Fruit fly (Drosophila melanogaster): ENCODE data around the gene CG43163.

CG43163 gene

dm6 chr3L:8543866-8544265, 36.9 kb upstream of the CG43163 start:
- TF ChIP-seq sage (GFP tag; optimal IDR thresholded peaks at IDR 0.05) (no peak), ey (GFP tag; optimal IDR thresholded peaks at IDR 0.05) (peak; percentile 1)

DNA sequence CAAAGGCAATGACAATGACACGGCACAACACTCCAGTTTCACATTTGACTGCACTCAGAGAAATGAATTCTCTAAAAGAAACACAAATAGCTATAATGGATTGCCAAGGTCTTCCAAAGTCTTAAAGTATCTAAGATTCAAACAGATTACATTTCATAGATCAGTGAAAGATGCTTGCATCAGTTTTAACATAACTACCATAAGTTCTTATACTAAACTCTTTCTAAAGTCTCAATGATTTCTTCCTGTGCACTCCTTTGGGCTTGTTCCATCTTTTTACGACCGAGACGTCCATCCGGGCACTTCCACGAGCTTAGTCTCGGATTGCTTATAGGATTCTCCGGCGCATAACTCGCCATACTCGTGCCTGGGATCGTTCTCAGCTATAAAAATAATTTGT, 35.3 kb upstream of the CG43163 start:
- no peak for TF ChIP-seq Hr78 (GFP tag; optimal IDR thresholded peaks at IDR 0.05)
- TF ChIP-seq Abd-B (GFP tag; optimal IDR thresholded peaks at IDR 0.05) = no peak
- no peak for TF ChIP-seq Rel (GFP tag; optimal IDR thresholded peaks at IDR 0.05)
- no peak for TF ChIP-seq Rel (tag; optimal IDR thresholded peaks at IDR 0.05)
- TF ChIP-seq dmrt93B (GFP tag; optimal IDR thresholded peaks at IDR 0.05) = no peak
- TF ChIP-seq rgr (GFP tag; optimal IDR thresholded peaks at IDR 0.05) = no peak
- TF ChIP-seq CrebA (GFP tag; optimal IDR thresholded peaks at IDR 0.05; ENCODE audit: borderline replicate concordance) = no peak
- no peak for TF ChIP-seq psq (GFP tag; optimal IDR thresholded peaks at IDR 0.05)
- no peak for TF ChIP-seq woc (GFP tag; optimal IDR thresholded peaks at IDR 0.05)
- TF ChIP-seq jim (GFP tag; optimal IDR thresholded peaks at IDR 0.05) = no peak
- no peak for TF ChIP-seq ey (GFP tag; optimal IDR thresholded peaks at IDR 0.05)
- no peak for TF ChIP-seq sv (GFP tag; optimal IDR thresholded peaks at IDR 0.05)
- TF ChIP-seq br (GFP tag; optimal IDR thresholded peaks at IDR 0.05) = no peak
- no peak for TF ChIP-seq brk (GFP tag; optimal IDR thresholded peaks at IDR 0.05)
- TF ChIP-seq CG9705 (GFP tag; optimal IDR thresholded peaks at IDR 0.05) = no peak
- TF ChIP-seq h (GFP tag; optimal IDR thresholded peaks at IDR 0.05) = no peak
- no peak for TF ChIP-seq sage (GFP tag; optimal IDR thresholded peaks at IDR 0.05)
- TF ChIP-seq foxo (GFP tag; optimal IDR thresholded peaks at IDR 0.05) = no peak
- no peak for TF ChIP-seq Dif (GFP tag; optimal IDR thresholded peaks at IDR 0.05; ENCODE audit: partially characterized antibody)
- TF ChIP-seq Myc (optimal IDR thresholded peaks at IDR 0.05) = no peak
- no peak for TF ChIP-seq CG32264 (GFP tag; optimal IDR thresholded peaks at IDR 0.05)

DNA sequence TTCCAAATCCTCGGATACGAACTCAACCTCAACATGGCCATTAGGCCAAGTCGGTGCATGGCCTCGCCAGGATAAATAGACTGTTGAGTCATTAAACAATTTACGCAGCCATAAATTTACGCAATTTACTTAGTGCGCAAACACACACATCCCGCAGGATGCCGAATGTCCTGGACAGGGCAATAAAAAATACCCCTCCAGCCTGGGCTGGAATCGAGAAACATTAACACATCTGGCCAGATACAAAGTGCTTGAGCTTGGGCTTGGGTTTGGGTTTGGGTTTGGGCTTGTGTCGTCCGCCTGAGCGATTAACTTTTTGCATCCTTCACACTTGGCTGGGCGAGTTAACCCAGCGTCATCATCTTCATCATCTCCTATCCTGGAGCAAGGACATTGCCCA, 34.7 kb upstream of the CG43163 start:
- no peak for TF ChIP-seq ey (GFP tag; optimal IDR thresholded peaks at IDR 0.05)
- TF ChIP-seq Abd-B (GFP tag; optimal IDR thresholded peaks at IDR 0.05) = no peak
- no peak for TF ChIP-seq CG32264 (GFP tag; optimal IDR thresholded peaks at IDR 0.05)
- TF ChIP-seq br (GFP tag; optimal IDR thresholded peaks at IDR 0.05) = no peak
- no peak for TF ChIP-seq Myc (optimal IDR thresholded peaks at IDR 0.05)
- TF ChIP-seq Hnf4 (GFP tag; optimal IDR thresholded peaks at IDR 0.05) = no peak
- TF ChIP-seq usp (GFP tag; optimal IDR thresholded peaks at IDR 0.05) = no peak
- TF ChIP-seq sv (GFP tag; optimal IDR thresholded peaks at IDR 0.05) = no peak
- TF ChIP-seq jim (GFP tag; optimal IDR thresholded peaks at IDR 0.05) = no peak
- TF ChIP-seq woc (GFP tag; optimal IDR thresholded peaks at IDR 0.05) = no peak

DNA sequence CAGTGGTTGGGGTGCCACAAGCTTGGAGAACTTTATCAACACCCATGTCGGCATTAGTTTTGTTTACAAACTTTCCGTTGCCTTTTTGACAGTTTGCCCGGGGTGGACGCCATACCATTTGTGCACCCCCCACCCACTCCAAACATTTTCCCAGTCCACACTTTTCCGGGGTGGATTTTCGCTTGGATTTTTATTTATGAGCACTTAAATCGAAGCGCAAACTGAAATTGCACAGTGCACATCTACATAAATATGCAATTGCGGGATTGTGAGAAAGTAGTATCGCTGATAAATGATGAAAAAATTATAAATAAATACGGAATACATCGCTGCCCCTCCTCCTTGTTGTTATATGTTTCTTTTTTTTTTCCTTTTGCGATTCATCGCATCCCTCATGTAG, 33.6 kb upstream of the CG43163 start:
- no peak for TF ChIP-seq dmrt93B (GFP tag; optimal IDR thresholded peaks at IDR 0.05)
- TF ChIP-seq Dfd (GFP tag; optimal IDR thresholded peaks at IDR 0.05) = no peak
- no peak for TF ChIP-seq jim (GFP tag; optimal IDR thresholded peaks at IDR 0.05)
- no peak for TF ChIP-seq ey (GFP tag; optimal IDR thresholded peaks at IDR 0.05)
- no peak for TF ChIP-seq fru (GFP tag; optimal IDR thresholded peaks at IDR 0.05)
- TF ChIP-seq HLH106 (tag; optimal IDR thresholded peaks at IDR 0.05) = no peak
- TF ChIP-seq Dif (GFP tag; optimal IDR thresholded peaks at IDR 0.05; ENCODE audit: partially characterized antibody) = no peak
- TF ChIP-seq Vsx2 (GFP tag; optimal IDR thresholded peaks at IDR 0.05; ENCODE audit: partially characterized antibody) = no peak
- no peak for TF ChIP-seq usp (GFP tag; optimal IDR thresholded peaks at IDR 0.05)
- TF ChIP-seq Abd-B (GFP tag; optimal IDR thresholded peaks at IDR 0.05) = no peak
- no peak for TF ChIP-seq Jra (GFP tag; optimal IDR thresholded peaks at IDR 0.05)
- no peak for TF ChIP-seq CG9705 (GFP tag; optimal IDR thresholded peaks at IDR 0.05)

DNA sequence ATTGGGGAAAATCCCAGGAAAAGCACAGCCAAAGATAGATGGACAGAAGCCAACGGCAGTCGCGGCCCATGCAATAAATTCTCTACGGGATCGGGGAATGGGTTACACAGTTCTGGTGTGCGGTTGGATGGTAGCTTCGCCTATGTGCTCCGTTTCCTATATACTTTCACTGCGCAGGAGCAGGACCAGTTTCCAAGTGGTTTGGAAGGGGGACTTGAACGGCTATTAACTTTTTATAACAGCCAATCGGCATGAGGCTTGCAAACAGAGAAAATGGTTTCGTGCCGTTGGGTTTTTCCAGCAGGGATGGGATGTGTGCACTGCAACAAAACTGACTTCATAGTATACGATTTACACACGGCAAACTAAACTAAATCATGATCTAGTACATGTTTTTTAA, 31.4 kb upstream of the CG43163 start:
- TF ChIP-seq Dfd (GFP tag; optimal IDR thresholded peaks at IDR 0.05) (no peak), pan (optimal IDR thresholded peaks at IDR 0.05) (no peak), Abd-B (GFP tag; optimal IDR thresholded peaks at IDR 0.05) (no peak), CG32264 (GFP tag; optimal IDR thresholded peaks at IDR 0.05) (no peak), fru (GFP tag; optimal IDR thresholded peaks at IDR 0.05) (no peak), Mio (GFP tag; optimal IDR thresholded peaks at IDR 0.05) (no peak), h (GFP tag; optimal IDR thresholded peaks at IDR 0.05) (no peak), foxo (GFP tag; optimal IDR thresholded peaks at IDR 0.05) (no peak), dmrt93B (GFP tag; optimal IDR thresholded peaks at IDR 0.05) (no peak), woc (GFP tag; optimal IDR thresholded peaks at IDR 0.05) (no peak), dl (GFP tag; optimal IDR thresholded peaks at IDR 0.05; ENCODE audit: insufficient read depth in 1 of 2, partially characterized antibody in 2 of 2) (no peak), OdsH (GFP tag; optimal IDR thresholded peaks at IDR 0.05) (no peak), sv (GFP tag; optimal IDR thresholded peaks at IDR 0.05) (no peak), Jra (GFP tag; optimal IDR thresholded peaks at IDR 0.05) (no peak), Vsx2 (GFP tag; optimal IDR thresholded peaks at IDR 0.05; ENCODE audit: partially characterized antibody) (no peak), tai (GFP tag; optimal IDR thresholded peaks at IDR 0.05) (no peak), sage (GFP tag; optimal IDR thresholded peaks at IDR 0.05) (no peak), Hr78 (GFP tag; optimal IDR thresholded peaks at IDR 0.05) (no peak), GATAd (GFP tag; optimal IDR thresholded peaks at IDR 0.05) (no peak), Myc (optimal IDR thresholded peaks at IDR 0.05) (no peak)

Data from whole organism, wandering third instar larva.